Worm (Caenorhabditis elegans) whole organism, late embryonic: Measurements from ENCODE around the gene C27F2.10.

ENCODE experiments used
- C08G9.2 ChIP-seq: sonication (generic microtip); optimal IDR thresholded peaks from 2 replicates; lab custom pipeline; 2016; ENCODE audit warnings: mild to moderate bottlenecking, missing genetic modification characterization, moderate library complexity, missing compliant biosample characterization
- F13H6.1 ChIP-seq: sonication (generic microtip); optimal IDR thresholded peaks from 2 replicates; lab custom pipeline; 2016; ENCODE audit warnings: missing genetic modification characterization, missing compliant biosample characterization
- K02D7.2 ChIP-seq: sonication (generic microtip); optimal IDR thresholded peaks from 2 replicates; lab custom pipeline; 2017; ENCODE audit warnings: mild to moderate bottlenecking, missing genetic modification characterization, missing compliant biosample characterization
- K09A11.1 ChIP-seq: sonication (generic microtip); optimal IDR thresholded peaks from 2 replicates; lab custom pipeline; 2017; ENCODE audit warnings: antibody characterized with exemption, mild to moderate bottlenecking, missing genetic modification characterization, missing compliant biosample characterization; ENCODE audit not compliant: insufficient read depth
- T23F11.4 ChIP-seq: fragments of 200-800 bp; sonication (Bioruptor generic); optimal IDR thresholded peaks from 2 replicates; lab custom pipeline; 2018; ENCODE audit warnings: mild to moderate bottlenecking, missing genetic modification characterization, missing compliant biosample characterization
- Y22D7AL.16 ChIP-seq: sonication (generic microtip); optimal IDR thresholded peaks from 2 replicates; lab custom pipeline; 2016; ENCODE audit warnings: missing genetic modification characterization, missing compliant biosample characterization
- ahr-1 ChIP-seq: sonication (generic microtip); optimal IDR thresholded peaks from 2 replicates; lab custom pipeline; 2016; ENCODE audit warnings: missing genetic modification characterization, missing compliant biosample characterization
- ama-1 ChIP-seq: fragments of 150-350 bp; optimal IDR thresholded peaks from 2 replicates; lab custom pipeline; 2014
- ceh-14 ChIP-seq: sonication (generic microtip); optimal IDR thresholded peaks from 2 replicates; lab custom pipeline; 2016; ENCODE audit warnings: missing genotype, missing genetic modification characterization, missing compliant biosample characterization
- ceh-18 ChIP-seq: sonication (generic microtip); optimal IDR thresholded peaks from 2 replicates; lab custom pipeline; 2016; ENCODE audit warnings: missing genetic modification characterization, missing compliant biosample characterization
- ceh-2 ChIP-seq: sonication (generic microtip); optimal IDR thresholded peaks from 2 replicates; lab custom pipeline; 2016; ENCODE audit warnings: missing genotype, missing genetic modification characterization, missing compliant biosample characterization
- ceh-22 ChIP-seq: sonication (generic microtip); optimal IDR thresholded peaks from 2 replicates; lab custom pipeline; 2017; ENCODE audit warnings: missing biosample characterization, missing genetic modification characterization
- ceh-24 ChIP-seq: sonication (generic microtip); optimal IDR thresholded peaks from 2 replicates; lab custom pipeline; 2016; ENCODE audit warnings: mild to moderate bottlenecking, missing genetic modification characterization, missing compliant biosample characterization
- ceh-30 ChIP-seq: fragments of 150-350 bp; optimal IDR thresholded peaks from 2 replicates; lab custom pipeline; 2014; ENCODE audit warnings: missing biosample characterization, missing genetic modification characterization
- dmd-4 ChIP-seq: sonication (generic microtip); optimal IDR thresholded peaks from 2 replicates; lab custom pipeline; 2016; ENCODE audit warnings: borderline replicate concordance, missing genetic modification characterization, missing compliant biosample characterization
- elt-2 ChIP-seq: sonication (generic microtip); optimal IDR thresholded peaks from 2 replicates; lab custom pipeline; 2016; ENCODE audit warnings: missing genetic modification reagents, missing genetic modification characterization, missing compliant biosample characterization
- elt-4 ChIP-seq: sonication (generic microtip); optimal IDR thresholded peaks from 2 replicates; lab custom pipeline; 2016; ENCODE audit warnings: missing genetic modification characterization, missing compliant biosample characterization
- ets-4 ChIP-seq: sonication (generic microtip); optimal IDR thresholded peaks from 2 replicates; lab custom pipeline; 2016; ENCODE audit warnings: missing genetic modification characterization, missing compliant biosample characterization
- eyg-1 ChIP-seq: sonication (generic microtip); optimal IDR thresholded peaks from 2 replicates; lab custom pipeline; 2016; ENCODE audit warnings: missing genotype, missing genetic modification characterization, missing compliant biosample characterization
- fax-1 ChIP-seq: sonication (generic microtip); optimal IDR thresholded peaks from 2 replicates; lab custom pipeline; 2016; ENCODE audit warnings: missing genotype, missing genetic modification characterization, missing compliant biosample characterization
- fkh-10 ChIP-seq: fragments of 150-350 bp; optimal IDR thresholded peaks from 2 replicates; lab custom pipeline; 2014; ENCODE audit warnings: missing biosample characterization, missing genetic modification reagents, missing genetic modification characterization
- fkh-6 ChIP-seq: sonication (generic microtip); optimal IDR thresholded peaks from 2 replicates; lab custom pipeline; 2016; ENCODE audit warnings: missing genetic modification characterization, missing compliant biosample characterization
- gmeb-2 ChIP-seq: sonication (generic microtip); optimal IDR thresholded peaks from 2 replicates; lab custom pipeline; 2016; ENCODE audit warnings: missing genetic modification characterization, inconsistent platforms, missing compliant biosample characterization
- hlh-8 ChIP-seq: sonication (generic microtip); optimal IDR thresholded peaks from 2 replicates; lab custom pipeline; 2016; ENCODE audit warnings: missing genotype, missing genetic modification characterization, missing compliant biosample characterization
- lim-6 ChIP-seq: sonication (generic microtip); optimal IDR thresholded peaks from 2 replicates; lab custom pipeline; 2016; ENCODE audit warnings: missing genetic modification characterization, missing compliant biosample characterization
- lin-11 ChIP-seq: fragments of 200-800 bp; sonication (Bioruptor generic); optimal IDR thresholded peaks from 2 replicates; lab custom pipeline; 2018; ENCODE audit warnings: mild to moderate bottlenecking, missing genetic modification characterization, missing compliant biosample characterization
- madf-2 ChIP-seq: sonication (generic microtip); optimal IDR thresholded peaks from 2 replicates; lab custom pipeline; 2017; ENCODE audit warnings: missing genetic modification characterization, missing compliant biosample characterization
- nfya-1 ChIP-seq: sonication (generic microtip); optimal IDR thresholded peaks from 2 replicates; lab custom pipeline; 2017; ENCODE audit warnings: missing genetic modification characterization, mild to moderate bottlenecking, missing compliant biosample characterization, antibody characterized with exemption, moderate library complexity
- nhr-232 ChIP-seq: sonication (generic microtip); optimal IDR thresholded peaks from 2 replicates; lab custom pipeline; 2016; ENCODE audit warnings: missing genetic modification characterization, missing compliant biosample characterization
- npax-4 ChIP-seq: sonication (generic microtip); optimal IDR thresholded peaks from 2 replicates; lab custom pipeline; 2016; ENCODE audit warnings: missing genetic modification characterization, missing compliant biosample characterization
- odd-2 ChIP-seq: sonication (generic microtip); optimal IDR thresholded peaks from 2 replicates; lab custom pipeline; 2017; ENCODE audit warnings: antibody characterized with exemption, mild to moderate bottlenecking, missing genetic modification characterization, missing compliant biosample characterization
- pag-3 ChIP-seq: sonication (generic microtip); optimal IDR thresholded peaks from 2 replicates; lab custom pipeline; 2016; ENCODE audit warnings: missing compliant biosample characterization, missing genetic modification characterization, borderline replicate concordance
- pha-2 ChIP-seq: sonication (generic microtip); optimal IDR thresholded peaks from 2 replicates; lab custom pipeline; 2017; ENCODE audit warnings: mild to moderate bottlenecking, missing genetic modification characterization, missing compliant biosample characterization
- pros-1 ChIP-seq: fragments of 150-350 bp; optimal IDR thresholded peaks from 2 replicates; lab custom pipeline; 2014; ENCODE audit warnings: missing biosample characterization, missing genetic modification reagents, missing genetic modification characterization
- ref-2 ChIP-seq: sonication (generic microtip); optimal IDR thresholded peaks from 2 replicates; lab custom pipeline; 2016; ENCODE audit warnings: missing genetic modification characterization, missing compliant biosample characterization
- sox-4 ChIP-seq: sonication (generic microtip); optimal IDR thresholded peaks from 2 replicates; lab custom pipeline; 2017; ENCODE audit warnings: mild to moderate bottlenecking, missing genetic modification characterization, inconsistent platforms, missing compliant biosample characterization
- syd-9 ChIP-seq: sonication (generic microtip); optimal IDR thresholded peaks from 2 replicates; lab custom pipeline; 2016; ENCODE audit warnings: mild to moderate bottlenecking, missing genetic modification characterization, moderate library complexity, missing compliant biosample characterization
- ttx-3 ChIP-seq: sonication (generic microtip); optimal IDR thresholded peaks from 2 replicates; lab custom pipeline; 2016; ENCODE audit warnings: missing genetic modification reagents, missing genetic modification characterization, missing compliant biosample characterization

The C27F2.10 gene

ce11 chrIII:5010723-5011122 lies 24.0 kb upstream of the C27F2.10 start:
- TF ChIP-seq K02D7.2 (tag; lab: Kevin White, UChicago) (no peak), ahr-1 (tag; lab: Kevin White, UChicago) (no peak), nfya-1 (tag; lab: Kevin White, UChicago) (no peak), F13H6.1 (tag; lab: Kevin White, UChicago) (no peak), ceh-14 (tag; lab: Kevin White, UChicago) (no peak), sox-4 (tag; lab: Kevin White, UChicago) (no peak), odd-2 (no peak), ceh-18 (tag; lab: Kevin White, UChicago) (no peak)

ce11 chrIII:5008730-5009129 lies 22.0 kb upstream of the C27F2.10 start, which contains the start of gene R144.11:
R144.11 (minus strand) TSS chrIII:5008830.
- TF ChIP-seq npax-4: no peak
- TF ChIP-seq lin-11: no peak
- no peak for TF ChIP-seq Y22D7AL.16 (tag; lab: Kevin White, UChicago)
- TF ChIP-seq T23F11.4 (GFP tag; lab: Kevin White, UChicago): no peak
- no peak for TF ChIP-seq fkh-6 (tag; lab: Kevin White, UChicago)

ce11 chrIII:5006881-5007280 lies 20.2 kb upstream of the C27F2.10 start, which contains the start of gene R144.12:
R144.12 (minus strand) TSS chrIII:5006981.
- TF ChIP-seq dmd-4 (tag; lab: Kevin White, UChicago): no peak
- no peak for TF ChIP-seq gmeb-2
- no peak for TF ChIP-seq ttx-3 (tag; lab: Kevin White, UChicago)
- TF ChIP-seq eyg-1 (tag; lab: Kevin White, UChicago): no peak
- no peak for TF ChIP-seq madf-2 (tag; lab: Kevin White, UChicago)
- TF ChIP-seq ceh-18 (tag; lab: Kevin White, UChicago): no peak
- no peak for TF ChIP-seq pros-1
- no peak for TF ChIP-seq elt-4 (tag; lab: Kevin White, UChicago)
- TF ChIP-seq nhr-232 (tag; lab: Kevin White, UChicago): no peak
- TF ChIP-seq hlh-8: no peak
- no peak for TF ChIP-seq pha-2
- no peak for TF ChIP-seq lim-6

ce11 chrIII:5004621-5005020 lies 17.9 kb upstream of the C27F2.10 start, which contains the start of gene R144.6:
R144.6 (minus strand) TSS chrIII:5004721.
- TF ChIP-seq K09A11.1 (tag; lab: Kevin White, UChicago) (no peak), eyg-1 (tag; lab: Kevin White, UChicago) (no peak), syd-9 (no peak), elt-2 (tag; lab: Kevin White, UChicago) (no peak), C08G9.2 (tag; lab: Kevin White, UChicago) (no peak)

- TF ChIP-seq ceh-22 (no peak), C08G9.2 (tag; lab: Kevin White, UChicago) (no peak), ref-2 (no peak), fkh-6 (tag; lab: Kevin White, UChicago) (no peak), ceh-30 (no peak), madf-2 (tag; lab: Kevin White, UChicago) (no peak), F13H6.1 (tag; lab: Kevin White, UChicago) (no peak), ama-1 (lab: Kevin White, UChicago) (no peak), elt-2 (tag; lab: Kevin White, UChicago) (no peak), ceh-24 (tag; lab: Kevin White, UChicago) (no peak)
These were observed 15.5 kb upstream of the C27F2.10 start, which contains the start of gene R144.10 for ce11 chrIII:5002231-5002630. R144.10 (minus strand) TSS chrIII:5002331.

- TF ChIP-seq fkh-10: no peak
- no peak for TF ChIP-seq pag-3
- no peak for TF ChIP-seq fax-1
- peak; percentile 24 for TF ChIP-seq ceh-2
- peak; percentile 73 for TF ChIP-seq ets-4 (tag; lab: Kevin White, UChicago)
These were observed 12.3 kb upstream of the C27F2.10 start, which contains the start of gene smcr-8 for ce11 chrIII:4998956-4999425. smcr-8 (plus strand) TSS chrIII:4999375.
